Worm (Caenorhabditis elegans): ENCODE results near the gene scl-21.

DNA sequence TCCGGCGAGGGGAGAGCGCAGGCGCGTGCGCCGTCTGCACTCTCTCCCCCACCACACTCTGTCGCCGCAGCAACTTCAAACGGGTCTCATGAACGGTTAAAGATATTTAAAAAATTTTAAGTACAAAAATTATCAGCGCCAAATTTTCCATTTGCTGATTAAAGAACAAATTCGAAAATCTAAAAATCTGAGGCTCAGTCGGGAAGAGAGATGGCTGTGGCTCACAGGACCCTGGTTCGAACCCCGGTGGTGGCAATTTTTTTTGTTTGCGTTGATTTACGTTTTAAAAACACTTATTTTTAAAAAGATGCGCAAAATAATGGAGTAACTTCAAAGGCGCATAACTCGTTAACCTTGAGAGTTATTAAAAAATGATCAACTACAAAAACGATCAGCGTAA is 1.6 kb upstream of the scl-21 start:
- TF ChIP-seq mdl-1 (tag; optimal IDR thresholded peaks at IDR 0.05) = no peak
- no peak for TF ChIP-seq egl-27 (tag; optimal IDR thresholded peaks at IDR 0.05)
- no peak for TF ChIP-seq nhr-12 (tag; optimal IDR thresholded peaks at IDR 0.05)
- TF ChIP-seq lin-11 (tag; optimal IDR thresholded peaks at IDR 0.05) = no peak

Measured in whole organism, L2 larva.